Worm (Caenorhabditis elegans) whole organism, early embryonic: ENCODE results near the gene egl-9.

ENCODE experiments used
- B0310.2 ChIP-seq: sonication (generic microtip); optimal IDR thresholded peaks from 2 replicates; lab custom pipeline; 2016; ENCODE audit warnings: mild to moderate bottlenecking, missing genetic modification characterization, missing compliant biosample characterization
- F13C5.2 ChIP-seq: sonication (generic microtip); optimal IDR thresholded peaks from 2 replicates; lab custom pipeline; 2017; ENCODE audit warnings: mild to moderate bottlenecking, missing genetic modification characterization, inconsistent platforms, missing compliant biosample characterization
- aly-1 ChIP-seq: sonication (generic microtip); optimal IDR thresholded peaks from 2 replicates; lab custom pipeline; 2016; ENCODE audit warnings: missing genetic modification characterization, missing compliant biosample characterization
- ama-1 ChIP-seq: fragments of 150-350 bp; optimal IDR thresholded peaks from 2 replicates; lab custom pipeline; 2014
- ceh-13 ChIP-seq: fragments of 200-800 bp; sonication (Bioruptor generic); optimal IDR thresholded peaks from 2 replicates; lab custom pipeline; 2018; ENCODE audit warnings: mild to moderate bottlenecking, missing genetic modification characterization, missing compliant biosample characterization
- ceh-36 ChIP-seq: sonication (generic microtip); optimal IDR thresholded peaks from 2 replicates; lab custom pipeline; 2016; ENCODE audit warnings: missing genetic modification characterization, inconsistent platforms, missing compliant biosample characterization
- ets-7 ChIP-seq: sonication (generic microtip); optimal IDR thresholded peaks from 2 replicates; lab custom pipeline; 2016; ENCODE audit warnings: missing genotype, missing genetic modification characterization, missing compliant biosample characterization
- flt-1 ChIP-seq: fragments of 200-800 bp; sonication (Bioruptor generic); IDR thresholded peaks from 2 replicates; pipeline ENCODE4 v1.3.6; 2022; ENCODE audit warnings: missing genetic modification characterization, missing compliant biosample characterization
- hmbx-1 ChIP-seq: sonication (generic microtip); optimal IDR thresholded peaks from 2 replicates; lab custom pipeline; 2016; ENCODE audit warnings: mild to moderate bottlenecking, missing genetic modification characterization, missing compliant biosample characterization
- hmg-4 ChIP-seq: fragments of 200-800 bp; sonication (Bioruptor generic); optimal IDR thresholded peaks from 2 replicates; lab custom pipeline; 2018; ENCODE audit warnings: mild to moderate bottlenecking, missing genetic modification characterization, missing compliant biosample characterization
- hnd-1 ChIP-seq: sonication (generic microtip); optimal IDR thresholded peaks from 2 replicates; lab custom pipeline; 2016; ENCODE audit warnings: missing genetic modification characterization, missing compliant biosample characterization
- pes-1 ChIP-seq: fragments of 200-800 bp; sonication (Bioruptor generic); IDR thresholded peaks from 2 replicates; pipeline ENCODE4 v1.3.6; 2022; ENCODE audit warnings: missing genetic modification reagents, missing genetic modification characterization, missing compliant biosample characterization
- scrt-1 ChIP-seq: fragments of 200-800 bp; sonication (Bioruptor generic); IDR thresholded peaks from 2 replicates; pipeline ENCODE4 v1.3.6; 2022; ENCODE audit warnings: missing genetic modification characterization, missing compliant biosample characterization
- sea-1 ChIP-seq: fragments of 200-800 bp; sonication (Bioruptor generic); conservative IDR thresholded peaks from 2 replicates; pipeline ENCODE4 v1.3.6; 2022; ENCODE audit warnings: missing genetic modification characterization, missing compliant biosample characterization
- tbx-11 ChIP-seq: fragments of 200-800 bp; sonication (Bioruptor generic); IDR thresholded peaks from 2 replicates; pipeline ENCODE4 v1.3.6; 2022; ENCODE audit warnings: missing genetic modification characterization, missing compliant biosample characterization
- tbx-37 ChIP-seq: fragments of 200-800 bp; sonication (Bioruptor generic); conservative IDR thresholded peaks from 2 replicates; pipeline ENCODE4 v1.3.6; 2022; ENCODE audit warnings: missing genetic modification reagents, missing genetic modification characterization, missing compliant biosample characterization
- tra-4 ChIP-seq: sonication (generic microtip); optimal IDR thresholded peaks from 2 replicates; lab custom pipeline; 2017; ENCODE audit warnings: missing genetic modification characterization, missing compliant biosample characterization

egl-9 gene

ce11 chrV:10475421-10475820 lies 7.1 kb downstream of the egl-9 start:
- TF ChIP-seq ama-1 (lab: Kevin White, UChicago) (no peak), B0310.2 (tag; lab: Kevin White, UChicago) (no peak), tbx-11 (GFP tag; lab: Robert Waterston, UW) (no peak), ets-7 (tag; lab: Kevin White, UChicago) (no peak), pes-1 (GFP tag; lab: Robert Waterston, UW) (no peak), hmbx-1 (tag; lab: Kevin White, UChicago) (no peak), hnd-1 (tag; lab: Kevin White, UChicago) (no peak), F13C5.2 (tag; lab: Kevin White, UChicago) (no peak), tra-4 (tag; lab: Kevin White, UChicago) (no peak), flt-1 (GFP tag; lab: Robert Waterston, UW) (no peak), tbx-37 (GFP tag; lab: Robert Waterston, UW) (no peak), aly-1 (tag; lab: Kevin White, UChicago) (no peak), hmg-4 (no peak), ceh-36 (tag; lab: Kevin White, UChicago) (no peak), ceh-13 (GFP tag; lab: Kevin White, UChicago) (no peak), sea-1 (no peak)

ce11 chrV:10476864-10477443 lies 8.6 kb downstream of the egl-9 start:
- TF ChIP-seq tbx-11 (GFP tag; lab: Robert Waterston, UW) = no peak
- TF ChIP-seq hnd-1 (tag; lab: Kevin White, UChicago) = no peak
- TF ChIP-seq flt-1 (GFP tag; lab: Robert Waterston, UW) = no peak
- no peak for TF ChIP-seq tra-4 (tag; lab: Kevin White, UChicago)
- no peak for TF ChIP-seq pes-1 (GFP tag; lab: Robert Waterston, UW)
- no peak for TF ChIP-seq hmbx-1 (tag; lab: Kevin White, UChicago)
- no peak for TF ChIP-seq scrt-1 (GFP tag; lab: Robert Waterston, UW)
- TF ChIP-seq tbx-37 (GFP tag; lab: Robert Waterston, UW) = no peak
- no peak for TF ChIP-seq F13C5.2 (tag; lab: Kevin White, UChicago)

ce11 chrV:10478097-10478828 lies 9.9 kb downstream of the egl-9 start, which contains the start of the genes crp-1 and Y32F6B.9:
Gene crp-1, plus strand, starts transcription at chrV:10478564.
Gene Y32F6B.9, plus strand, starts transcription at chrV:10478699.
- TF ChIP-seq ets-7 (tag; lab: Kevin White, UChicago) (no peak), tra-4 (tag; lab: Kevin White, UChicago) (no peak), tbx-11 (GFP tag; lab: Robert Waterston, UW) (no peak), tbx-37 (GFP tag; lab: Robert Waterston, UW) (no peak), sea-1 (no peak), B0310.2 (tag; lab: Kevin White, UChicago) (no peak), hmbx-1 (tag; lab: Kevin White, UChicago) (no peak), ceh-36 (tag; lab: Kevin White, UChicago) (no peak), hmg-4 (no peak), flt-1 (GFP tag; lab: Robert Waterston, UW) (no peak), ama-1 (lab: Kevin White, UChicago) (no peak)

DNA sequence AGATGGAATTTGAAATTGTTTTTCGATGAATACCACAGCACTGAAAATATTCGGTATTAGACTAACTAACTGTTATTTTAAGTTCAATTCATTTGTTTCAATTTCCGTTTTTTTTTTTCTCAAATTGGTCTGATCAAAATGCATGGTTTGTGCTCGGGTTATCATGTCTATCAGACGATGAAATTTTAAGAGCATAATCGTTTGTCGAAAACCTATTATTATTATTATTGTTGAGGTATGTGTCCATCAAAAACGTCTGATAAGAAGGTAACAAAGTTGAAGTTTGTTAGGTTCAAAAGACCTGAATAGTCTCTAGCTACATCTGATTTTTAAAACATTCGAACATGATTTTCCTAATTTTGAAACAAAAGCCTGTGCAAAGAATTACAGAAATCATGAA lies 15.7 kb downstream of the egl-9 start:
- TF ChIP-seq sea-1 (no peak), tbx-11 (GFP tag; lab: Robert Waterston, UW) (no peak), hnd-1 (tag; lab: Kevin White, UChicago) (no peak), ceh-36 (tag; lab: Kevin White, UChicago) (no peak), B0310.2 (tag; lab: Kevin White, UChicago) (no peak), hmbx-1 (tag; lab: Kevin White, UChicago) (no peak), ceh-13 (GFP tag; lab: Kevin White, UChicago) (no peak), F13C5.2 (tag; lab: Kevin White, UChicago) (no peak), ets-7 (tag; lab: Kevin White, UChicago) (no peak), pes-1 (GFP tag; lab: Robert Waterston, UW) (no peak), tbx-37 (GFP tag; lab: Robert Waterston, UW) (no peak), hmg-4 (no peak), aly-1 (tag; lab: Kevin White, UChicago) (no peak)

- TF ChIP-seq tra-4 (tag; lab: Kevin White, UChicago) (no peak), B0310.2 (tag; lab: Kevin White, UChicago) (no peak), F13C5.2 (tag; lab: Kevin White, UChicago) (no peak)
These were observed 16.3 kb downstream of the egl-9 start, which contains the start of gene Y32F6B.1 for ce11 chrV:10484640-10485039. Gene Y32F6B.1, minus strand, starts transcription at chrV:10484740.

ce11 chrV:10485389-10485788 lies 17.1 kb downstream of the egl-9 start:
- no peak for TF ChIP-seq F13C5.2 (tag; lab: Kevin White, UChicago)
- TF ChIP-seq sea-1 = no peak
- TF ChIP-seq scrt-1 (GFP tag; lab: Robert Waterston, UW) = no peak
- no peak for TF ChIP-seq ama-1 (lab: Kevin White, UChicago)
- no peak for TF ChIP-seq aly-1 (tag; lab: Kevin White, UChicago)
- no peak for TF ChIP-seq tbx-37 (GFP tag; lab: Robert Waterston, UW)

DNA sequence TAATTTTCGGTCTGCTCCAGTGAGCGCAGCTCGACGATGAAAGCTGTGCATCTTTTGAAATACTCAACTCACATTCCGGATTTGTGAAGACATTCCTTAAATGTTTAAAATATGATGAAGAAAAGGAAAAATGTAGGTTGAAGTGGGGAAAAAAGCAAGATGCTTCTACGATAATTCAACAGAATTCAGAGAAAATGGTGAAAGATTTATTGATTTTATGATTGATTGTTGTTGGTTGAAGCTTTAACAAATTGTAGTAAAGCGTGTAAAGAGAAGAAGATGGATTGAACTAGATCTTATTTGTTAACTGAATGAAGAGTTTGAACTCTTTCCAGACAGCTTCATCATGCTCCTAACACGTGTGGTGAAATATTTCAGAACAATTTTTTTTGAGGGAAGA lies 21.7 kb downstream of the egl-9 start, which contains the start of gene ncx-5:
TSS of gene ncx-5 (minus strand) at position 101 of the 400 bp plus-strand sequence.
- TF ChIP-seq ama-1 (lab: Kevin White, UChicago) (no peak), aly-1 (tag; lab: Kevin White, UChicago) (no peak), B0310.2 (tag; lab: Kevin White, UChicago) (no peak), tbx-37 (GFP tag; lab: Robert Waterston, UW) (no peak), hmg-4 (no peak), hmbx-1 (tag; lab: Kevin White, UChicago) (no peak), ets-7 (tag; lab: Kevin White, UChicago) (no peak), pes-1 (GFP tag; lab: Robert Waterston, UW) (no peak), scrt-1 (GFP tag; lab: Robert Waterston, UW) (no peak), F13C5.2 (tag; lab: Kevin White, UChicago) (no peak), sea-1 (no peak), ceh-13 (GFP tag; lab: Kevin White, UChicago) (no peak), flt-1 (GFP tag; lab: Robert Waterston, UW) (no peak), hnd-1 (tag; lab: Kevin White, UChicago) (no peak), ceh-36 (tag; lab: Kevin White, UChicago) (no peak), tbx-11 (GFP tag; lab: Robert Waterston, UW) (no peak)
